Fruit fly (Drosophila melanogaster): ENCODE results near the gene Dnaaf4.

Gene Dnaaf4

dm6 chr2L:11119966-11120517 lies 1.5 kb downstream of the Dnaaf4 start, which contains the start of gene CG6230:
TSS of gene CG6230 (minus strand) at chr2L:11120319.
- no peak for TF ChIP-seq Myc (optimal IDR thresholded peaks at IDR 0.05)
- TF ChIP-seq h (optimal IDR thresholded peaks at IDR 0.05), result no peak
- TF ChIP-seq ttk (optimal IDR thresholded peaks at IDR 0.05), result no peak
- TF ChIP-seq psq (optimal IDR thresholded peaks at IDR 0.05), result no peak
- no peak for TF ChIP-seq Sin3A (optimal IDR thresholded peaks at IDR 0.05)
- no peak for TF ChIP-seq insv (optimal IDR thresholded peaks at IDR 0.05)

dm6 chr2L:11113714-11114113 lies 7.8 kb downstream of the Dnaaf4 start, which contains the start of gene Gr32a:
TSS of gene Gr32a (plus strand) at chr2L:11114014.
- no peak for TF ChIP-seq Myc (optimal IDR thresholded peaks at IDR 0.05)
- no peak for TF ChIP-seq insv (optimal IDR thresholded peaks at IDR 0.05)
- no peak for TF ChIP-seq ttk (optimal IDR thresholded peaks at IDR 0.05)
- TF ChIP-seq psq (optimal IDR thresholded peaks at IDR 0.05), result no peak
- no peak for TF ChIP-seq Sin3A (optimal IDR thresholded peaks at IDR 0.05)
- TF ChIP-seq h (optimal IDR thresholded peaks at IDR 0.05), result no peak

- TF ChIP-seq h (optimal IDR thresholded peaks at IDR 0.05) (no peak), ttk (optimal IDR thresholded peaks at IDR 0.05) (no peak), insv (optimal IDR thresholded peaks at IDR 0.05) (no peak), Sin3A (optimal IDR thresholded peaks at IDR 0.05) (no peak), psq (optimal IDR thresholded peaks at IDR 0.05) (no peak), Myc (optimal IDR thresholded peaks at IDR 0.05) (no peak)
These were observed 8.4 kb downstream of the Dnaaf4 start, which contains the start of gene Idua for dm6 chr2L:11113011-11113528. TSS of gene Idua (minus strand) at chr2L:11113061.

- TF ChIP-seq h (optimal IDR thresholded peaks at IDR 0.05), result peak; percentile 34
- TF ChIP-seq psq (optimal IDR thresholded peaks at IDR 0.05), result no peak
These were observed 15.0 kb downstream of the Dnaaf4 start, which contains the start of gene Reps for dm6 chr2L:11106562-11106962. TSS of gene Reps (minus strand) at chr2L:11106645.

- no peak for TF ChIP-seq Sin3A (optimal IDR thresholded peaks at IDR 0.05)
- TF ChIP-seq insv (optimal IDR thresholded peaks at IDR 0.05), result no peak
- TF ChIP-seq ttk (optimal IDR thresholded peaks at IDR 0.05), result no peak
- TF ChIP-seq h (optimal IDR thresholded peaks at IDR 0.05), result no peak
- no peak for TF ChIP-seq Myc (optimal IDR thresholded peaks at IDR 0.05)
- TF ChIP-seq psq (optimal IDR thresholded peaks at IDR 0.05), result no peak
These were observed 16.2 kb downstream of the Dnaaf4 start for dm6 chr2L:11105320-11105719.

dm6 chr2L:11100516-11101061 lies 20.9 kb downstream of the Dnaaf4 start, which contains the start of gene Ge-1:
TSS of gene Ge-1 (minus strand) at chr2L:11100888.
- TF ChIP-seq insv (optimal IDR thresholded peaks at IDR 0.05) (no peak), Sin3A (optimal IDR thresholded peaks at IDR 0.05) (no peak), ttk (optimal IDR thresholded peaks at IDR 0.05) (no peak), Myc (optimal IDR thresholded peaks at IDR 0.05) (no peak), h (optimal IDR thresholded peaks at IDR 0.05) (no peak), psq (optimal IDR thresholded peaks at IDR 0.05) (no peak)

dm6 chr2L:11091111-11091510 lies 30.4 kb downstream of the Dnaaf4 start, which contains the start of gene Wdr59:
TSS of gene Wdr59 (plus strand) at chr2L:11091444.
- TF ChIP-seq insv (optimal IDR thresholded peaks at IDR 0.05) (no peak), Sin3A (optimal IDR thresholded peaks at IDR 0.05) (no peak), psq (optimal IDR thresholded peaks at IDR 0.05) (no peak), h (optimal IDR thresholded peaks at IDR 0.05) (no peak), Myc (optimal IDR thresholded peaks at IDR 0.05) (no peak), ttk (optimal IDR thresholded peaks at IDR 0.05) (no peak)

dm6 chr2L:11086357-11086924 lies 35.1 kb downstream of the Dnaaf4 start, which contains the start of gene CG16854:
TSS of gene CG16854 (plus strand) at chr2L:11086721.
- TF ChIP-seq ttk (optimal IDR thresholded peaks at IDR 0.05), result no peak
- no peak for TF ChIP-seq psq (optimal IDR thresholded peaks at IDR 0.05)
- TF ChIP-seq h (optimal IDR thresholded peaks at IDR 0.05), result no peak
- TF ChIP-seq Myc (optimal IDR thresholded peaks at IDR 0.05), result no peak
- TF ChIP-seq Sin3A (optimal IDR thresholded peaks at IDR 0.05), result no peak
- TF ChIP-seq insv (optimal IDR thresholded peaks at IDR 0.05), result no peak

- TF ChIP-seq ttk (optimal IDR thresholded peaks at IDR 0.05), result no peak
- no peak for TF ChIP-seq Sin3A (optimal IDR thresholded peaks at IDR 0.05)
These were observed 36.4 kb downstream of the Dnaaf4 start, which contains the start of gene AstCC for dm6 chr2L:11085129-11085528. TSS of gene AstCC (minus strand) at chr2L:11085229.

- TF ChIP-seq ttk (optimal IDR thresholded peaks at IDR 0.05), result no peak
- no peak for TF ChIP-seq Myc (optimal IDR thresholded peaks at IDR 0.05)
- no peak for TF ChIP-seq Sin3A (optimal IDR thresholded peaks at IDR 0.05)
- TF ChIP-seq insv (optimal IDR thresholded peaks at IDR 0.05), result no peak
These were observed 39.5 kb downstream of the Dnaaf4 start for dm6 chr2L:11082025-11082424.

- TF ChIP-seq psq (optimal IDR thresholded peaks at IDR 0.05) (no peak), Myc (optimal IDR thresholded peaks at IDR 0.05) (no peak), insv (optimal IDR thresholded peaks at IDR 0.05) (no peak), ttk (optimal IDR thresholded peaks at IDR 0.05) (no peak), Sin3A (optimal IDR thresholded peaks at IDR 0.05) (no peak)
These were observed 40.2 kb downstream of the Dnaaf4 start, which contains the start of gene AstC for dm6 chr2L:11081337-11081736. TSS of gene AstC (minus strand) at chr2L:11081399.

- TF ChIP-seq psq (optimal IDR thresholded peaks at IDR 0.05), result no peak
- TF ChIP-seq Myc (optimal IDR thresholded peaks at IDR 0.05), result no peak
- TF ChIP-seq ttk (optimal IDR thresholded peaks at IDR 0.05), result no peak
- no peak for TF ChIP-seq h (optimal IDR thresholded peaks at IDR 0.05)
- TF ChIP-seq insv (optimal IDR thresholded peaks at IDR 0.05), result no peak
- TF ChIP-seq Sin3A (optimal IDR thresholded peaks at IDR 0.05), result no peak
These were observed 46.4 kb downstream of the Dnaaf4 start, which contains the start of gene CG43725 for dm6 chr2L:11075114-11075513. TSS of gene CG43725 (plus strand) at chr2L:11075513.

All from Kc167 (cell line).